Fruit fly (Drosophila melanogaster): ENCODE results near the gene Sfp36F.

dm6 chr2L:18308652-18309051, 16.3 kb downstream of the Sfp36F start:
- no peak for TF ChIP-seq CG16779 (tag; optimal IDR thresholded peaks at IDR 0.05)
- no peak for TF ChIP-seq CG8119 (GFP tag; IDR thresholded peaks at IDR 0.05)
- no peak for TF ChIP-seq Eip78C (GFP tag)
- TF ChIP-seq CG6854 (GFP tag; optimal IDR thresholded peaks at IDR 0.05), result no peak
- TF ChIP-seq Gug (GFP tag; IDR thresholded peaks at IDR 0.05), result no peak
- TF ChIP-seq Ets96B (tag; optimal IDR thresholded peaks at IDR 0.05), result no peak
- no peak for TF ChIP-seq eg (GFP tag; IDR thresholded peaks at IDR 0.05)
- TF ChIP-seq CG3919 (GFP tag; optimal IDR thresholded peaks at IDR 0.05), result no peak
- TF ChIP-seq Met (GFP tag; optimal IDR thresholded peaks at IDR 0.05), result no peak
- TF ChIP-seq esn (GFP tag; optimal IDR thresholded peaks at IDR 0.05), result no peak
- TF ChIP-seq fd85E (GFP tag; optimal IDR thresholded peaks at IDR 0.05), result no peak
- TF ChIP-seq CG6163 (GFP tag; IDR thresholded peaks at IDR 0.05), result no peak
- TF ChIP-seq CG6792 (GFP tag; optimal IDR thresholded peaks at IDR 0.05), result no peak
- TF ChIP-seq dac (GFP tag; optimal IDR thresholded peaks at IDR 0.05), result no peak
